Worm (Caenorhabditis elegans): ENCODE measurements around the gene C53C11.2.
A peak's percentile ranks its signal among the peaks of the same experiment; 100 is the strongest.

The C53C11.2 gene

DNA sequence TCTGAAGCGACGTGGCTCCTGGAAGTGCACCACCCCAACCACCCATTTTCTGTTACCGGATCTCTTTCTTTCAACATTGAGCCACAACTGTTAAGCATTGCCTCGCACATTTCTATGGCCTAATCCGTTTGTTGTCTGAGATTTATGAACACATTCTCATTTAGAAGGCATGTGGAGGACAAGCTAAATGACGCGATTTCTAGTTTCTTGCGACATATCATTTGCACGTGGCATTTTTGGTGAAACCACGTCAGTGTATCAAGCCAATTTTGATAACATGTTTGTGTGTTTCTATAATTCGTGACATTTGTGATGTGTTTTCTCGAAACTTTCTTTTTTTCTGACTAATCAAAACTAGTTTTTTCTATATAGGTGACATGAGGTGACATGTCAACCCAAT, 20.3 kb downstream of the C53C11.2 start:
- TF ChIP-seq php-3 (GFP tag; IDR thresholded peaks at IDR 0.05) (no peak), madf-5 (GFP tag; IDR thresholded peaks at IDR 0.05) (no peak), fos-1 (tag; optimal IDR thresholded peaks at IDR 0.05) (no peak), jun-1 (tag; optimal IDR thresholded peaks at IDR 0.05) (no peak), ceh-44 (GFP tag; IDR thresholded peaks at IDR 0.05) (no peak), cey-2 (tag; optimal IDR thresholded peaks at IDR 0.05; ENCODE audit: borderline replicate concordance, insufficient read depth) (no peak), Y5F2A.4 (GFP tag; optimal IDR thresholded peaks at IDR 0.05) (no peak)

DNA sequence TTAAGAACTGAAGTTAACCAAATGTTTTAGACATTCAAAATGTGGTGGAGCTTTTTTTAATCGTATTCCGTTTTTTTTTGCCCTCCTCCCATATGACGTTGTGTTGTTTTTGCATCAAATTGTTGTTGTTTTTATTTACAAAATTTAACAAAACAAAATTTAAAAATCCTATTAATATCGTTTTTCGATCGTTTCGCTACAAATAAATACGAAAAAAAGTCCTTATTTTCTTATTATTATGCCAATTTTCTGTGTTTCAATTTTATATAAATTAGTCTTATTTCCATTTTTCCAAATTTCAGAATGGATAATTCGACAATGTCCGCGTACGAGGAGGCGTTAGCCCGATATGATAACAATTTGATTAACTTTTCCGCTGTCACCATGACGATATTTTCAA, 23.0 kb downstream of the C53C11.2 start, which contains the start of gene npr-36:
Gene npr-36, plus strand, starts transcription at position 301 of the 400 bp plus-strand sequence.
- TF ChIP-seq unc-62 (GFP tag; optimal IDR thresholded peaks at IDR 0.05 in 1 of 2), result peak in 1 of 2 experiments; percentile 77
- TF ChIP-seq unc-62 (tag; optimal IDR thresholded peaks at IDR 0.05), result no peak
- no peak for TF ChIP-seq Y5F2A.4 (GFP tag; optimal IDR thresholded peaks at IDR 0.05)
- TF ChIP-seq R02D3.7 (tag; optimal IDR thresholded peaks at IDR 0.05), result no peak
- no peak for TF ChIP-seq lin-39 (tag; optimal IDR thresholded peaks at IDR 0.05)

DNA sequence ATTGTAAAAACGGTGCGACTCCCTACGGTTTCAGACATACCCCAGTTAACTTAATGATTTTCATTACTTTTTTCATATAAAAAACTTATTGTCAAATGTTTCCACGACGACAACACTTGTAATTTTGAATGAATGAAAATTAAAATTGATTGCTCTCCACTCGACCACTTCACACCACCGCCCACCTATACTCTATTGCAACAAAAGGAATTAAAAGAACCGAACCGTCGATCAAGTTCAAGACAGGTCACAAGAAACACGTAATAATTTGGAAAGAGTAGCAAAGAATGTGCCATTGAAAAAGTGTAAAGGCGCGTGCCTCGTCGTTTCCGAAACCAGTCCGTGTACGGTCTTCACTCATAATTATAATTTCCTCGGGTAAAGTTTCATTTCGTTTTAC, 26.1 kb downstream of the C53C11.2 start, which contains the start of gene F10D7.11:
Gene F10D7.11, plus strand, starts transcription at position 301 of the 400 bp plus-strand sequence.
- TF ChIP-seq jun-1 (tag; optimal IDR thresholded peaks at IDR 0.05), result no peak
- no peak for TF ChIP-seq lin-38 (GFP tag; IDR thresholded peaks at IDR 0.05)
- TF ChIP-seq ztf-7 (tag; optimal IDR thresholded peaks at IDR 0.05), result no peak
- TF ChIP-seq cey-2 (tag; optimal IDR thresholded peaks at IDR 0.05; ENCODE audit: borderline replicate concordance, insufficient read depth), result no peak
- no peak for TF ChIP-seq hif-1 (tag; optimal IDR thresholded peaks at IDR 0.05)
- TF ChIP-seq mdt-29 (GFP tag; IDR thresholded peaks at IDR 0.05), result no peak
- no peak for TF ChIP-seq nhr-11 (tag; optimal IDR thresholded peaks at IDR 0.05)
- TF ChIP-seq dmd-6 (GFP tag; IDR thresholded peaks at IDR 0.05), result no peak
- no peak for TF ChIP-seq daf-16 (GFP tag; optimal IDR thresholded peaks at IDR 0.05)
- TF ChIP-seq daf-16 (tag; optimal IDR thresholded peaks at IDR 0.05), result no peak
- TF ChIP-seq php-3 (GFP tag; IDR thresholded peaks at IDR 0.05), result no peak

DNA sequence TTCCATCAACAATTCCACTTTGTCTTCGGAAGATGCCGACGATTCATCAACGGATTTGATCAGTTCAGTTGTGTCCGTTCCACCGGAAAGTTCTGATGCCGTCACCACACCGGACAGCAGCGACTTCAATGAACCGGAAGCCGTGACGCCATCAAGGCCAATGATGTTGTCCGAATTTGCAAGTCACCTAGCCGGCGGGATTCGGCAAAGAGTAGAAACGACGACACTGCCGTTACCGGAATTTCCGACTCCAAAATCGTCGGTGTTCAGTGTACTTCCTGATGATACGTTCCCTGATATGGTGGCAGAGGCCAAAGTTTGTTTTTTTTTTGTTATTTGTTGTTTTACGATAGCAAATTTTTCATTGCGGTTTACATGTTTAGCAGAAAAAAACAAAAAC, 27.1 kb downstream of the C53C11.2 start:
- TF ChIP-seq aha-1 (tag), result peak; percentile 53
- no peak for TF ChIP-seq daf-19 (GFP tag; conservative IDR thresholded peaks at IDR 0.05)
- 0 out of 4 replicates have a peak, but pooled peaks of 1 of the 2 experiments have one; percentile 54 for TF ChIP-seq madf-5 (GFP tag; IDR thresholded peaks at IDR 0.05)
- TF ChIP-seq lir-3 (tag; optimal IDR thresholded peaks at IDR 0.05), result no peak

DNA sequence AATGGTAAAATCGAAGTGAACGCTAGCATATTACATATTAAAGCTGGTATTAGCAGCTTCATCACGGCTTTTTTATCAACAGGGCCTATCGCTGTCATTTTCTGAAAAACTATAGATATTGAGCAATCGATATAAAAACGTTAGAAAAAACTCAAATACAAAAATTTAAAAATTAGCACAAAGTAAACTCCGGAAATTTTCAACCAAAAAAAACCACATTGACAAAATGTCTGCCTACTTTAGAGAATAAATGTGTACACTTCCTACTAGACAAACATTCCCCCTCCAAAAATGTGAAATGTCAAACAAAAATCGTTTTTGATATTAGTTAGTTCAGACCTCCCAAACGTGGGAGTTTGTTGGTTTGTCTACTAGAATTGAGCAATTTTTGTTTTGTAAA, 32.1 kb downstream of the C53C11.2 start, which contains the start of gene mfsd-10:
Gene mfsd-10, minus strand, starts transcription at position 101 of the 400 bp plus-strand sequence.
- no peak for TF ChIP-seq dmd-6 (GFP tag; IDR thresholded peaks at IDR 0.05)
- no peak for TF ChIP-seq lin-29 (GFP tag; IDR thresholded peaks at IDR 0.05)
- TF ChIP-seq nhr-111 (GFP tag; optimal IDR thresholded peaks at IDR 0.05), result no peak
- no peak for TF ChIP-seq ceh-20 (GFP tag; IDR thresholded peaks at IDR 0.05)
- TF ChIP-seq nhr-102 (tag; optimal IDR thresholded peaks at IDR 0.05), result no peak
- TF ChIP-seq daf-16 (GFP tag; optimal IDR thresholded peaks at IDR 0.05), result no peak
- TF ChIP-seq daf-16 (tag; optimal IDR thresholded peaks at IDR 0.05), result no peak

DNA sequence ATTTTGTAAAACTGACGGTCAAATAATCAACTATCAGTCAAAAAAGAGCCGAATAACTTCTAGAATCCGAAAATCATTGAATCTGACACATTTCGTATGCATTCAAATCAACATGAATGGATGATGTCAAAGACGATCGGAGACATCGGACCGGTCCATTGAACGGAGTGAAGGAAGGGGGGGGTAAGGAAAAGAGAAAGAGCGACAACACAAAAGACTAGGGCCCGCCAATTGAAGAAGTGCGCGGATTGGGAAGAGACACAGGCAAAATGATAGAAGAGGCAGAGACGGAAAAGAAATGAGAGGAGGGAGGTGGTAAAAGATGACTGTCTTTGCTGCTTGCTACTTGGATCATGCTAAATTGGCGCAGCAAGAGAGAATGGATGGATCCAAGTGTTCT, 33.1 kb downstream of the C53C11.2 start:
- TF ChIP-seq nhr-48 (tag; optimal IDR thresholded peaks at IDR 0.05) (no peak), snpc-4 (tag; optimal IDR thresholded peaks at IDR 0.05) (no peak), zip-11 (GFP tag; IDR thresholded peaks at IDR 0.05) (no peak), ceh-32 (tag; optimal IDR thresholded peaks at IDR 0.05; ENCODE audit: poor library complexity) (no peak), mdl-1 (tag; optimal IDR thresholded peaks at IDR 0.05) (peak in 1 of 2 experiments; percentile 13), mep-1 (tag; optimal IDR thresholded peaks at IDR 0.05) (peak; percentile 28), nhr-28 (tag; optimal IDR thresholded peaks at IDR 0.05) (no peak), lin-13 (GFP tag; optimal IDR thresholded peaks at IDR 0.05) (no peak), unc-62 (GFP tag; optimal IDR thresholded peaks at IDR 0.05 in 1 of 2) (peak in 1 of 2 experiments; percentile 84), unc-62 (tag; optimal IDR thresholded peaks at IDR 0.05) (no peak), hlh-11 (tag; optimal IDR thresholded peaks at IDR 0.05) (peak; percentile 23), hmg-1.1 (GFP tag; IDR thresholded peaks at IDR 0.05) (0 out of 2 replicates have a peak, but pooled peaks have one; percentile 17), lin-15B (tag; optimal IDR thresholded peaks at IDR 0.05) (no peak), nhr-25 (tag; optimal IDR thresholded peaks at IDR 0.05; ENCODE audit: borderline replicate concordance, insufficient read depth) (no peak), snpc-1.2 (GFP tag; IDR thresholded peaks at IDR 0.05) (no peak), gei-8 (GFP tag; optimal IDR thresholded peaks at IDR 0.05) (no peak)
